Worm (Caenorhabditis elegans) whole organism, L1 larva: Measurements from ENCODE around the gene T25D1.2.

ENCODE experiments used
- C04F5.9 ChIP-seq: sonication (generic microtip); optimal IDR thresholded peaks from 2 replicates; lab custom pipeline; 2016; ENCODE audit warnings: missing genetic modification characterization, missing compliant biosample characterization
- C16A3.4 ChIP-seq: fragments of 150-350 bp; optimal IDR thresholded peaks from 2 replicates; lab custom pipeline; 2014; ENCODE audit warnings: missing biosample characterization, missing genetic modification characterization
- F16B12.6 ChIP-seq: fragments of 150-350 bp; optimal IDR thresholded peaks from 2 replicates; lab custom pipeline; 2014; ENCODE audit warnings: missing biosample characterization, missing genetic modification characterization
- ceh-63 ChIP-seq: fragments of 200-800 bp; sonication (Bioruptor generic); optimal IDR thresholded peaks from 2 replicates; lab custom pipeline; 2018; ENCODE audit warnings: mild to moderate bottlenecking, missing genetic modification characterization, missing compliant biosample characterization
- ceh-8 ChIP-seq: fragments of 200-800 bp; sonication (Bioruptor generic); optimal IDR thresholded peaks from 2 replicates; lab custom pipeline; 2018; ENCODE audit warnings: mild to moderate bottlenecking, missing genetic modification characterization, moderate library complexity, missing compliant biosample characterization
- ces-1 ChIP-seq: fragments of 150-350 bp; optimal IDR thresholded peaks from 2 replicates; lab custom pipeline; 2014; ENCODE audit warnings: missing biosample characterization, missing genetic modification reagents, missing genetic modification characterization
- efl-1 ChIP-seq, 4 experiments: fragments of 150-350 bp; optimal IDR thresholded peaks in 3 of 4; peaks in 1 of 4; 1 replicate in 1 of 4; 2 replicates in 3 of 4; lab custom pipeline; 2014; ENCODE audit warnings: missing biosample characterization in 2 of 4, missing genetic modification characterization in 2 of 4, missing genetic modification reagents in 2 of 4
- egl-27 ChIP-seq, 2 experiments: fragments of 150-350 bp in 1 of 2; sonication (generic microtip); optimal IDR thresholded peaks; 3 replicates each; lab custom pipeline; 2017 to 2018; ENCODE audit warnings: missing biosample characterization in 2 of 2, missing genetic modification characterization in 2 of 2, missing genetic modification reagents in 2 of 2
- fkh-10 ChIP-seq: sonication (generic microtip); optimal IDR thresholded peaks from 2 replicates; lab custom pipeline; 2017; ENCODE audit warnings: missing biosample characterization, missing genetic modification reagents, missing genetic modification characterization
- fkh-4 ChIP-seq: sonication (generic microtip); optimal IDR thresholded peaks from 2 replicates; lab custom pipeline; 2016; ENCODE audit warnings: missing compliant biosample characterization, missing genetic modification characterization, borderline replicate concordance
- grh-1 ChIP-seq: fragments of 200-800 bp; sonication (Bioruptor generic); IDR thresholded peaks from 2 replicates; pipeline ENCODE4 v1.3.6; 2022; ENCODE audit warnings: missing genetic modification reagents, missing genetic modification characterization, missing compliant biosample characterization
- hlh-17 ChIP-seq: fragments of 200-800 bp; sonication (Bioruptor generic); optimal IDR thresholded peaks from 2 replicates; lab custom pipeline; 2018; ENCODE audit warnings: missing genetic modification characterization, mild to moderate bottlenecking, missing compliant biosample characterization, moderate library complexity, borderline replicate concordance
- hpl-2 ChIP-seq: fragments of 150-350 bp; optimal IDR thresholded peaks from 2 replicates; lab custom pipeline; 2014; ENCODE audit warnings: missing biosample characterization, missing genetic modification reagents, missing genetic modification characterization
- isw-1 ChIP-seq: fragments of 200-800 bp; sonication (Bioruptor generic); IDR thresholded peaks from 2 replicates; pipeline ENCODE4 v1.3.6; 2022; ENCODE audit warnings: missing genetic modification characterization, missing compliant biosample characterization
- lin-35 ChIP-seq, 2 experiments: fragments of 150-350 bp; optimal IDR thresholded peaks; 2 replicates each; lab custom pipeline; 2014; ENCODE audit warnings: missing biosample characterization in 2 of 2, missing genetic modification characterization in 2 of 2, missing genetic modification reagents in 2 of 2
- lin-39 ChIP-seq: fragments of 150-350 bp; optimal IDR thresholded peaks from 2 replicates; lab custom pipeline; 2014; ENCODE audit warnings: missing biosample characterization, missing genetic modification reagents, missing genetic modification characterization
- lsy-2 ChIP-seq, 2 experiments: fragments of 150-350 bp; optimal IDR thresholded peaks; 2 replicates each; lab custom pipeline; 2014; ENCODE audit warnings: missing biosample characterization in 2 of 2, missing genetic modification characterization in 2 of 2
- nhr-12 ChIP-seq: sonication (generic microtip); optimal IDR thresholded peaks from 2 replicates; lab custom pipeline; 2017; ENCODE audit warnings: missing biosample characterization, missing genetic modification characterization
- nhr-20 ChIP-seq: sonication (generic microtip); optimal IDR thresholded peaks from 2 replicates; lab custom pipeline; 2016; ENCODE audit warnings: mild to moderate bottlenecking, missing genetic modification characterization, missing compliant biosample characterization
- nhr-47 ChIP-seq: sonication (generic microtip); optimal IDR thresholded peaks from 2 replicates; lab custom pipeline; 2016; ENCODE audit warnings: mild to moderate bottlenecking, missing genetic modification characterization, moderate library complexity, missing compliant biosample characterization
- nhr-71 ChIP-seq: sonication (generic microtip); optimal IDR thresholded peaks from 2 replicates; lab custom pipeline; 2016; ENCODE audit warnings: mild to moderate bottlenecking, missing genetic modification characterization, moderate library complexity, missing compliant biosample characterization
- nhr-76 ChIP-seq: sonication (generic microtip); optimal IDR thresholded peaks from 2 replicates; lab custom pipeline; 2017; ENCODE audit warnings: missing biosample characterization, missing genetic modification characterization
- nhr-84 ChIP-seq: sonication (generic microtip); optimal IDR thresholded peaks from 2 replicates; lab custom pipeline; 2017; ENCODE audit warnings: missing biosample characterization, missing genetic modification characterization
- nhr-85 ChIP-seq: sonication (generic microtip); peaks from one replicate; lab custom pipeline; 2016; ENCODE audit warnings: missing genetic modification characterization, inconsistent platforms, missing compliant biosample characterization
- nhr-90 ChIP-seq: sonication (generic microtip); optimal IDR thresholded peaks from 2 replicates; lab custom pipeline; 2016; ENCODE audit warnings: mild to moderate bottlenecking, missing genetic modification characterization, missing compliant biosample characterization; ENCODE audit not compliant: poor library complexity
- pag-3 ChIP-seq: sonication (generic microtip); optimal IDR thresholded peaks from 2 replicates; lab custom pipeline; 2017; ENCODE audit warnings: missing genetic modification characterization, mild to moderate bottlenecking, missing compliant biosample characterization, antibody characterized with exemption, borderline replicate concordance; ENCODE audit not compliant: insufficient read depth
- skn-1 ChIP-seq: fragments of 150-350 bp; optimal IDR thresholded peaks from 2 replicates; lab custom pipeline; 2014; ENCODE audit warnings: missing biosample characterization, missing genetic modification characterization
- snu-23 ChIP-seq: sonication (generic microtip); optimal IDR thresholded peaks from 2 replicates; lab custom pipeline; 2016; ENCODE audit warnings: missing genetic modification characterization, missing compliant biosample characterization
- sox-4 ChIP-seq: sonication (generic microtip); optimal IDR thresholded peaks from 2 replicates; lab custom pipeline; 2016; ENCODE audit warnings: missing genetic modification characterization, missing compliant biosample characterization
- sptf-1 ChIP-seq: fragments of 150-350 bp; optimal IDR thresholded peaks from 2 replicates; lab custom pipeline; 2014; ENCODE audit warnings: missing biosample characterization, missing genetic modification characterization
- sup-37 ChIP-seq: fragments of 200-800 bp; sonication (Bioruptor generic); optimal IDR thresholded peaks from 2 replicates; lab custom pipeline; 2018; ENCODE audit warnings: mild to moderate bottlenecking, missing genetic modification characterization, missing compliant biosample characterization
- swsn-7 ChIP-seq: sonication (generic microtip); optimal IDR thresholded peaks from 2 replicates; lab custom pipeline; 2016; ENCODE audit warnings: missing genetic modification characterization, missing compliant biosample characterization
- unc-130 ChIP-seq: fragments of 150-350 bp; optimal IDR thresholded peaks from 2 replicates; lab custom pipeline; 2017; ENCODE audit warnings: missing biosample characterization, missing genetic modification characterization, inconsistent platforms
- unc-98 ChIP-seq: fragments of 200-800 bp; sonication (Bioruptor generic); IDR thresholded peaks from 2 replicates; pipeline ENCODE4 v1.3.6; 2022; ENCODE audit warnings: missing genetic modification characterization, missing compliant biosample characterization
- vab-15 ChIP-seq: sonication (generic microtip); optimal IDR thresholded peaks from 2 replicates; lab custom pipeline; 2017; ENCODE audit warnings: missing genotype, mild to moderate bottlenecking, missing genetic modification characterization, missing compliant biosample characterization
- ztf-4 ChIP-seq: fragments of 150-350 bp; optimal IDR thresholded peaks from 2 replicates; lab custom pipeline; 2014; ENCODE audit warnings: missing biosample characterization, missing genetic modification characterization

Gene T25D1.2

DNA sequence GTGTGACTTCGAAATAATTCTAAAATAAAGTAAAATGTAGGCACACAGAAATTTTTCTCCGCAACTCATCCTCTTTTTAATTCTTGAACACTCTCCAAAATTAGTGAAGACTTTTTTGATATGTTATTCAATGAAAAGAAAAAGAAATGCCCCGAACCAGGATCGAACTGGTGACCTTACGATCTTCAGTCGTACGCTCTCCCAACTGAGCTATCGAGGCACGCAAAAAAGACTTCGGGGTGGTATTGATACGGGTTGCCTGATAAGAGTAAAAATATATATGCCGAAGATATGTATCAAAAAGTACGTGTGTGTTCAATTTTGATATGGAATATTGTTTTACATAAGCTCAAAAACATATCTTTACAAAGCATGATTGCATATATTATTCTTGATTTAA is 12.4 kb upstream of the T25D1.2 start:
- TF ChIP-seq egl-27 (tag; optimal IDR thresholded peaks at IDR 0.05; lab: Kevin White, UChicago) (no peak), nhr-76 (tag; lab: Kevin White, UChicago) (no peak), unc-98 (GFP tag; lab: Robert Waterston, UW) (no peak), lin-35 (GFP tag; optimal IDR thresholded peaks at IDR 0.05; lab: Kevin White, UChicago) (peak in 1 of 2 experiments; percentile 25), nhr-20 (tag; lab: Kevin White, UChicago) (no peak), nhr-90 (tag; lab: Kevin White, UChicago) (peak; percentile 32), snu-23 (GFP tag; lab: Kevin White, UChicago) (peak; percentile 15), efl-1 (optimal IDR thresholded peaks at IDR 0.05; lab: Kevin White, UChicago) (no peak), efl-1 (GFP tag; optimal IDR thresholded peaks at IDR 0.05 in 1 of 2; lab: Kevin White, UChicago) (peak in 1 of 2 experiments; percentile 75)

DNA sequence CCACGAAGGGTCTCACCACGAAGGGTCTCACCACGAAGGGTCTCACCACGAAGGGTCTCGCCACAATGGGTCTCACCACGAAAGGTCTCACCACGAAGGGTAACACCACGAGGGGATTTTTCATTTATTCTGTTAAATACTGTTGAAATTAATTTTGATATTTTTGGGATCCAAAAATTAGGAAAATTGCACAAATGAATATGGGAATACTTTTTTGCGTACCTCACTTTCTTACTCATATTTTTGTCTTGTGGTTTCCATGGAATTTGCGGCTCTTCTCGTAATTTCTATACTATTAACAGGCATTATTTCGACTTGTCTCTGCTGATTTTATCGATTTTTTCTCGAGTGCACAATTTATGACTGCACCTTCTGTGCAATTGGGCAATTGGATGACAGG is 10.0 kb upstream of the T25D1.2 start, which contains the start of gene T25D1.3:
Gene T25D1.3 (plus strand): TSS at position 301 of the 400 bp plus-strand sequence.
- no peak for TF ChIP-seq nhr-84 (tag; lab: Kevin White, UChicago)
- no peak for TF ChIP-seq efl-1 (optimal IDR thresholded peaks at IDR 0.05; lab: Kevin White, UChicago)
- TF ChIP-seq efl-1 (GFP tag; optimal IDR thresholded peaks at IDR 0.05 in 1 of 2; lab: Kevin White, UChicago) = no peak
- TF ChIP-seq, all 84 proteins: peak for 0

DNA sequence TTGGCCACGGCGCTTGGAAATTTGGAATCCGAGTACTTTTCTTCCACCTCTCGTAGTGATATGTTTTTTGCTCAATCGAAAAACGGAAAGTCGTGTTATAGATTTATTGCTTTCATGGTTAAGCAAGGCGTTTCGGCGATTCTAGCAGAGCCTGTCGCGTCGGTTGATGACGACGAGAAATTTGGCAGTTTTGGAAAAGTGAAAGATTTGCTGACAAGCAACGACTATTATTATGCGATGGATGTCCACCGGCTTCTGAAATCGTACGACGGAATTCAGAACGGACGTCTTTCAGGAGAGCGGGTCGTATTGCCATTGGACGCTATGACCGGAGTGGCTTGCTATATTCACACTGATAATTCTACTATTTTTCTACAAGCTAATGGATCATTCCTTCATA is 3.4 kb downstream of the T25D1.2 start:
- TF ChIP-seq lsy-2 (tag; optimal IDR thresholded peaks at IDR 0.05; lab: Kevin White, UChicago) (no peak), C04F5.9 (no peak), pag-3 (tag; lab: Kevin White, UChicago) (no peak), efl-1 (optimal IDR thresholded peaks at IDR 0.05; lab: Kevin White, UChicago) (no peak), efl-1 (GFP tag; optimal IDR thresholded peaks at IDR 0.05 in 1 of 2; lab: Kevin White, UChicago) (peak in 1 of 2 experiments; percentile 55), skn-1 (no peak)

DNA sequence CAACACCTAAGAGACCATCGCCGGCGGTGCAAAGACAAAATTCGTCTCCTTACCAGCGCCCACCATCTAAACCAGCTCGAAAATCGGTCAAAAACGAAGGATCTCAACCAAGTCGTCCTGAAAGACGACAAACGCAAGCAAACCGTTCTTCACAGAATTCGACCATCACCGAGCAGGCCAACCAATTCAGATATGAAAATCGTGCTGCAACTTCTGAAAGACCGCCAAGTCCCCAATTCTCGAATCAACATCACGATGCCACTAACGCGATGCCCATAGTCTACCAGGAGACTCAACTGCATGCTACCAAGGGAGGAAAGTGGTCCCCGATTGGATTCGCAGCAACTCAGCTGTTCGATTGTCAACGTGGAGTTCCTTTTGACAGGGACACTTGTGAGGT is 4.2 kb downstream of the T25D1.2 start, which contains the start of gene T25D1.1:
Gene T25D1.1 (plus strand): TSS at position 301 of the 400 bp plus-strand sequence.
- no peak for TF ChIP-seq lsy-2 (tag; optimal IDR thresholded peaks at IDR 0.05; lab: Kevin White, UChicago)
- TF ChIP-seq hlh-17 (GFP tag; lab: Kevin White, UChicago) = no peak
- TF ChIP-seq sptf-1 = no peak
- TF ChIP-seq grh-1 = no peak
- TF ChIP-seq nhr-12 (tag; lab: Kevin White, UChicago) = no peak

DNA sequence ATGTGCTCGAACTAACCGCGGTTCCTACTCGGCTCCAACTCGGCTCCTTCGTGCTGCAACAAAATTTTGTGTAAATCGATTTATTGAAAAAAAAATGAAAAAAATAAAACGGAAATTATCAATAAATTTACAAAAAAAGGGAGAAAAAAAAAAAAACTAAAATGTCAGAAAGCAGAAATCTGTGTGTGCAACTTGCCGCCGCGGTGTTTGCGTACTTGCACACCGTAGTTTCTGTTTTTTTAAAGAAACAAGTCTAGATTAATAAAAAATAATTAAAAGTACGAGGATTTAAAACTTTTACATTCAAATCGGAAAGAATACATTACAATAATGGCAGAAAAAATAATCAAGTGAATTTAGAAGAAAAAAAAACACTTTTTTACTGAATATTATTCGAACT is 6.4 kb downstream of the T25D1.2 start:
- TF ChIP-seq fkh-10 (GFP tag; lab: Kevin White, UChicago) (no peak), nhr-85 (tag; lab: Kevin White, UChicago) (peak; percentile 57), lsy-2 (tag; optimal IDR thresholded peaks at IDR 0.05; lab: Kevin White, UChicago) (peak; percentile 21 to 72), F16B12.6 (tag; lab: Kevin White, UChicago) (peak; percentile 20)
- TF ChIP-seq, all 84 proteins: peak for 3

DNA sequence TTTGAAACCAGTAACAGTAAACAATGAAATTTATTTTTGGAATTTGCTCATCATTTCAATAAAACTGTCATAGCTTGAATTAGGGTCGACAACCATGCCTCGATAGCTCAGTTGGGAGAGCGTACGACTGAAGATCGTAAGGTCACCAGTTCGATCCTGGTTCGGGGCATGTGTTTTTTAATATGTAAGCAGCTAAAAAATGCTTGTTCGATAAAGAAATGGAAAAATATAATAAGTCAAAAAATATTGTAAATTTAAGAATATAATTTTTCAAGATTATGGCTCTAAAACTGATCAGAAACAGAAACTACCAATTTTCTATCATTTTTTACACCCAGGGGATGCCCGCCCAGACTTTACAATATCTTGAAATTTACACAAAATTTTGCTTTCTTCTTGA is 8.5 kb downstream of the T25D1.2 start:
- TF ChIP-seq nhr-71 (tag; lab: Kevin White, UChicago) = peak; percentile 49
- TF ChIP-seq, all 84 proteins: peak for 1; not testable (repeated sequence) for 83

DNA sequence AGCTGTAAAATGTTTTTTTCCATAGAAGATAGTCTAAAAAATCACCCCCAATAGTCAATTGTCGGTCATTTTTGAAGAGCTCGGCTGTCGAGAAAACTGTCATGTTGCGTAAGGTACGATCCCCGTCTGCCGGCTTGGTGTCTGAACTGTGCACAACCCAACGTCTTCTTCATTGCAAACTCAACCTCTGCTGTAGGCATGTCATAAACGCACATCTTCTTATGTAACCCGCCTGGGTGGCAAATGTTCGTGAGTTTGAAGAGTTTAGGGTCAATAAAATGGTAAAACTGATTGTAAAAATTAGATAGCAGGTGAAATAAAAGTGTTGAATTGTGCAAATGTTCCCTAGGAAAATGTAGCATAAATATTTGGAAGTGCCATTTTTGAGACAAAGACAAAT is 8.9 kb downstream of the T25D1.2 start:
- TF ChIP-seq ztf-4 (tag; lab: Kevin White, UChicago) = no peak
- no peak for TF ChIP-seq sox-4
- no peak for TF ChIP-seq efl-1 (optimal IDR thresholded peaks at IDR 0.05; lab: Kevin White, UChicago)
- peak in 1 of 2 experiments; percentile 59 for TF ChIP-seq efl-1 (GFP tag; optimal IDR thresholded peaks at IDR 0.05 in 1 of 2; lab: Kevin White, UChicago)

DNA sequence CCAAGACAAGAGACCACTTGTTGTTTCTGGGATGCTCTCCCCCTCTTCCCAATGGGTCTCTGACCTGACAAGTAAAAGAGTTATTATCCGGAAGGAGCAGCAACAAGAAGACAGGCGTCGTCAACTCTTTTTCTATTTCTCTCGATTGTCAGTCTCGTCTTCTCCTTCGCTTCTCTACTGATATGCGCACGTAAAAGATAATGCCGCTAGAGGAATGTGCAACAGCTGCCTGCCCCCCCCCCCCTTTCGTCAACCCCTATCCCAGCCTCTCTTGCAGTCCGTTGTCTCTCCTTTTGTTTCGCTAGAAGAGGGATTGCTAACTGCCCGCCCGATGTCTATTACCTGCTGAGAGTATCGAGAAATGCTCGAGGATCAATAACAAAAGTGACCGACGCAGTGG is 10.3 kb downstream of the T25D1.2 start:
- TF ChIP-seq ceh-63 (GFP tag; lab: Kevin White, UChicago) (no peak), hpl-2 (GFP tag; lab: Kevin White, UChicago) (no peak), nhr-84 (tag; lab: Kevin White, UChicago) (no peak), ces-1 (no peak), pag-3 (tag; lab: Kevin White, UChicago) (peak; percentile 8), vab-15 (tag; lab: Kevin White, UChicago) (no peak), fkh-4 (tag; lab: Kevin White, UChicago) (no peak), lsy-2 (tag; optimal IDR thresholded peaks at IDR 0.05; lab: Kevin White, UChicago) (peak; percentile 35 to 39), sup-37 (no peak), isw-1 (GFP tag; lab: Robert Waterston, UW) (no peak), nhr-47 (tag; lab: Kevin White, UChicago) (no peak), unc-130 (tag; lab: Kevin White, UChicago) (peak; percentile 69), lin-39 (tag; lab: Kevin White, UChicago) (no peak), ceh-8 (GFP tag; lab: Kevin White, UChicago) (no peak), C16A3.4 (tag; lab: Kevin White, UChicago) (no peak), sptf-1 (no peak), swsn-7 (tag; lab: Kevin White, UChicago) (peak; percentile 20), nhr-90 (tag; lab: Kevin White, UChicago) (no peak)
